Worm (Caenorhabditis elegans) whole organism, L4 larva: ENCODE measurements around the gene Y6D1A.2.

Source experiments
- F26F4.8 ChIP-seq: fragments of 200-800 bp; sonication (Bioruptor generic); conservative IDR thresholded peaks from 2 replicates; pipeline ENCODE4 v1.3.6; 2022; ENCODE audit warnings: missing genetic modification characterization, missing compliant biosample characterization
- aly-2 ChIP-seq: sonication (generic microtip); optimal IDR thresholded peaks from 2 replicates; lab custom pipeline; 2018; ENCODE audit warnings: missing biosample characterization, missing genetic modification characterization
- duxl-1 ChIP-seq: sonication (generic microtip); optimal IDR thresholded peaks from 2 replicates; lab custom pipeline; 2016; ENCODE audit warnings: mild to moderate bottlenecking, missing genetic modification characterization, moderate library complexity, missing compliant biosample characterization; ENCODE audit not compliant: poor library complexity
- lin-29 ChIP-seq: fragments of 200-800 bp; sonication (Bioruptor generic); IDR thresholded peaks from 2 replicates; pipeline ENCODE4 v1.3.6; 2022; ENCODE audit warnings: missing genetic modification reagents, missing genetic modification characterization, missing compliant biosample characterization
- lin-39 ChIP-seq: fragments of 150-350 bp; optimal IDR thresholded peaks from 2 replicates; lab custom pipeline; 2014; ENCODE audit warnings: missing biosample characterization, missing genetic modification reagents, missing genetic modification characterization
- madf-9 ChIP-seq: fragments of 200-800 bp; sonication (Bioruptor generic); conservative IDR thresholded peaks from 2 replicates; pipeline ENCODE4 v1.3.6; 2022; ENCODE audit warnings: missing genetic modification reagents, missing genetic modification characterization, missing compliant biosample characterization
- mep-1 ChIP-seq: fragments of 150-350 bp; sonication (generic microtip); optimal IDR thresholded peaks from 3 replicates; lab custom pipeline; 2014; ENCODE audit warnings: missing biosample characterization, missing genetic modification characterization
- nhr-76 ChIP-seq: fragments of 150-350 bp; optimal IDR thresholded peaks from 2 replicates; lab custom pipeline; 2014; ENCODE audit warnings: missing biosample characterization, missing genetic modification characterization
- skn-1 ChIP-seq: fragments of 150-350 bp; optimal IDR thresholded peaks from 2 replicates; lab custom pipeline; 2014; ENCODE audit warnings: missing biosample characterization, missing genetic modification characterization
- vab-7 ChIP-seq: fragments of 200-800 bp; sonication (Bioruptor generic); IDR thresholded peaks from 2 replicates; pipeline ENCODE4 v1.3.6; 2022; ENCODE audit warnings: missing genetic modification reagents, missing genetic modification characterization, missing compliant biosample characterization

ce11 chrII:11835208-11835607 lies 15.5 kb upstream of the Y6D1A.2 start, which contains the start of gene T27D12.6:
- TF ChIP-seq duxl-1 (tag; lab: Kevin White, UChicago) (no peak), nhr-76 (tag; lab: Kevin White, UChicago) (no peak), aly-2 (tag; lab: Kevin White, UChicago) (no peak), lin-29 (GFP tag; lab: Robert Waterston, UW) (no peak), madf-9 (GFP tag; lab: Robert Waterston, UW) (no peak), skn-1 (no peak), mep-1 (tag; lab: Kevin White, UChicago) (no peak), vab-7 (GFP tag; lab: Robert Waterston, UW) (no peak), lin-39 (tag; lab: Kevin White, UChicago) (no peak), F26F4.8 (no peak)
